Worm (Caenorhabditis elegans) whole organism, L4/young adult: Measurements from ENCODE around the gene lgc-30.
"Not testable (repeated sequence)": the region's sequence is repeated elsewhere in the genome, so short reads cannot be mapped to it uniquely, and the experiment has no call there.

Experiments
- W03F9.2 ChIP-seq: fragments of 150-350 bp; optimal IDR thresholded peaks from 2 replicates; lab custom pipeline; 2014; ENCODE audit warnings: missing biosample characterization, missing genetic modification characterization
- dao-5 ChIP-seq: sonication (generic microtip); optimal IDR thresholded peaks from 2 replicates; lab custom pipeline; 2016; ENCODE audit warnings: missing genotype, missing genetic modification characterization, moderate library complexity, missing compliant biosample characterization
- him-1 ChIP-seq: sonication (generic microtip); optimal IDR thresholded peaks from 2 replicates; lab custom pipeline; 2016; ENCODE audit warnings: missing genotype, missing genetic modification reagents, missing genetic modification characterization, missing compliant biosample characterization

lgc-30 gene

DNA sequence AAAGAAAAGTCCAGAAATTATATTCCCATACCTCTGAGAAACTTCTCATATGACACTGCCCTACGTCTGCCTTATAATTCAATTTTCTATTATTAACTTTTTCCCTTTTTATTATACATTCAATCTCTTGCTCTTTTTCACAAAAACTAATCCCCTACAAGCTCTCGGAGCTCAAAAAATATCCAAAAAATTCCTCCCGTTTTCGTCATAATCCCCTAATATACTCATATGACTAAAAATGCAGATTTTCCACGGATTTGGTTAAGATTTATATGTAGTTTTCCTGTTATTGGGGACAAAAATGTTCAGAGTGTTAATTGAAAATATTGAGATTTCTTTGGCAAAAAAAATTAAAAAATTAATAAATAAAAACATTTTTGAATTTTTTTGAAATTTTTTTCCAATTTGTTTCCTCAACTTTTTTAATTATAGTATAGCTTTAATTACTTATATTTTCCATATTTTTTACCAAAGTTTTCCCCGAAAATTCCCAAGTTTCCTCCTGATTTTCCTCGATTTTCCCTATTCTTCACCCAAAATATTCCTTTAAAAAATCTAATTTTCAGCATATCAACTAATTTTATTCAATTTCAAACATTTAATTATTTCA is at the start of gene lgc-30:
TSS of gene lgc-30 (plus strand) at position 560 of the 610 bp plus-strand sequence.
- TF ChIP-seq dao-5 = no peak
- TF ChIP-seq him-1 (tag; lab: Kevin White, UChicago) = no peak
- TF ChIP-seq W03F9.2 (tag; lab: Kevin White, UChicago) = no peak

DNA sequence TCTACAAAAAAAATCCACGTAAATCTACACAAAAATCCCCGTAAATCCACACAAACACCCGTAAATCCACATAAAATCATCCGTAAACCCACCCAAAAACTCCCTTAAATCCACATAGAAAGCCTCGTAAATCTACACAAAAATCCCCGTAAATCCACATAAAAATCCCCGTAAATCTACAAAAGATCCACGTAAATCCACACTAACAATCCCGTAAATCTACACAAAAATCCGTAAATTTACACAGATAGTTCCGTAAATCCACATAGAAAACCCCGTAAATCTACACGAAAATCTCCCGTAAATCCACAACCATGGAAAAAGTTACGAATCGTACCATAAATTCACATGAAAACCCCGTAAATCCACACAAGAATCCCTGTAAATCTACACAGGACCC is 46.0 kb upstream of the lgc-30 start:
- TF ChIP-seq him-1 (tag; lab: Kevin White, UChicago) = no peak
- no peak for TF ChIP-seq dao-5
- no peak for TF ChIP-seq W03F9.2 (tag; lab: Kevin White, UChicago)

DNA sequence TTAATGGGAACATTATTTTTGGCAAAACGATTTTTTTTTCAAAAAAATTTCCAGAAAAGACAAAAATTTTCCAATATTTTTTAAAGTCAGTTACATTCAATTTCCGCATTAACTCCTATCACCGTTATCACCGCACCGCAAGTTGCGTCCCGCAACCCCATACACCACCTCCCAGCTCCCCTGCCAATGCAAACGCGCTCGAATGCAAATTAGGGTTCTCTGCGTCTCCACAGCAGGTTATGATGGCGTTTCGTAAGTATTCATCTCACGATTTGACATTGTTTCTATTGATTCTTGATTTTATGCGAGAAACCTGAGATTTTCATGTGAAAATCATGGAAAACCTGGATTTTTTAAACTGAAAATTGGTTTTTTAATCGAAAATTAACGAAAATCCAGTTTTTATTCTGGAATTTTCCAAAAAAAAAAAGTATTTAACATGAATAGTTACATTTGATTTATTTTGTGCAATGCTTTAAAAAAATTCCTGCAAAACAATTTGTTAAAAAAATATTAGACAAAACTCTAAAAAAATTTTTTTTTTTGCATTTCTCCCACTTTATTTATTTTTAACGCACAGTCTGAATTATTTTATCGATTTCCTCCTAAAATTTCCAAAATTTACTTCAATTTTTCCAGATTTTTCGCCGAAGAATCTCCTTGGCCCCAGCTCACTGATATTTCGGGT is 39.8 kb upstream of the lgc-30 start, which contains the start of gene mak-2:
TSS of gene mak-2 (plus strand) at position 638 of the 688 bp plus-strand sequence.
- TF ChIP-seq W03F9.2 (tag; lab: Kevin White, UChicago) (peak; percentile 28), dao-5 (no peak)

DNA sequence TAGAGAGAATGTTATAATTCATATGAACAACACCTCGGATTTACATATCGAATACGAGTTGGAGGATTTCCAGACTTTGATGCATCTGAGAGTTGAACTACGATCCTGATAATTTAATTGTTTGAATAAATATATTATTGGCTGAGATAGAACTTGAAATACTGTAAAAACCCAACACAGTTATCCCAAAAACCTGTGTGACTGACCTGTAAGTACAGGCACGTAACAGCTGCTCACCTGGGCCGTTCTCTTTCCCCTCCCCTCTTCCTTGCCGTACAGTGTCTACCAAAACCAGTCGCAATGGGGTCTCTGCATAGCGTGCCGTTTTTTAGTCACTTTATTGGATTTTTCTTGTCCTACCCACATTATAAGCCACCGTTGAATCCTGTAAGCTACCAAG is 19.7 kb upstream of the lgc-30 start, which contains the start of gene fbxc-12:
TSS of gene fbxc-12 (plus strand) at position 301 of the 400 bp plus-strand sequence.
- not testable (repeated sequence) for TF ChIP-seq dao-5; W03F9.2 (tag; lab: Kevin White, UChicago); him-1 (tag; lab: Kevin White, UChicago)

DNA sequence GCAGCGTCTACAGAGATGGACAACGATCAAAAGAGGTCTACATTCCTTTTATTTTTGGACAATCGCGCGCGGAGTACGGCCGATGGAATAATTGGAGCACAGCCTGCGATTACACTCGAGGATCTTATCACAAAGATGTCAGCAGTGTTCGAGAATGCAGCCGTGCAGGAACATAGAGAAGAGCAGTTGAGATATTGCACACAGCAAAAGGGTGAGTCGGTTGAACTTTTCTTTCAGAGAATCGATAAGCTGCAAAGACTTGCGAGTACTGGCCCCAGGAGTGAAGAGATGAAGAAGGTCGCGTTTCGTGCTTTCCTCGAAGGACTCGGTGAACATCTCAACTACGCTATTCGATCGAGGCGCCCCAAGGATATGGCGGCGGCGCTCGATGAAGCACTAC is 9.8 kb upstream of the lgc-30 start:
- no peak for TF ChIP-seq W03F9.2 (tag; lab: Kevin White, UChicago)
- no peak for TF ChIP-seq dao-5
- no peak for TF ChIP-seq him-1 (tag; lab: Kevin White, UChicago)

DNA sequence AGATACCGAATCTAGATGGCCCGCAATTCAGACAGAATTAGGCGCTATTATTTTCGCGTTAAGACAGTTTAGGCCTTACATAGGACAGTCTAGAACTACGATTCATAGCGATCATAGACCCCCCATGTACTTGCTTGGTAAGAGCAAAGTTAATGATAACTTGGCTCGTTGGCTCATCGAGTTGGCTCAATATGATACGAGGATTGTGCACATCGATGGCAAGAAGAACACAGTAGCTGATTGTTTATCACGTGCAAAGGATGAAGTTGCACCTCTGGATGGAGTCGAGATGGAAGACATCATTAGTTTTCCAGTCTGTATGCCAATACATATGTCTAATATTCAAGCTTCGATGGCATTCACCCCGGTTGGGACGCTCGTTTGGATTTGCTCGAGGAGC is 7.0 kb upstream of the lgc-30 start:
- TF ChIP-seq W03F9.2 (tag; lab: Kevin White, UChicago) = no peak
- no peak for TF ChIP-seq dao-5
- TF ChIP-seq him-1 (tag; lab: Kevin White, UChicago) = no peak

DNA sequence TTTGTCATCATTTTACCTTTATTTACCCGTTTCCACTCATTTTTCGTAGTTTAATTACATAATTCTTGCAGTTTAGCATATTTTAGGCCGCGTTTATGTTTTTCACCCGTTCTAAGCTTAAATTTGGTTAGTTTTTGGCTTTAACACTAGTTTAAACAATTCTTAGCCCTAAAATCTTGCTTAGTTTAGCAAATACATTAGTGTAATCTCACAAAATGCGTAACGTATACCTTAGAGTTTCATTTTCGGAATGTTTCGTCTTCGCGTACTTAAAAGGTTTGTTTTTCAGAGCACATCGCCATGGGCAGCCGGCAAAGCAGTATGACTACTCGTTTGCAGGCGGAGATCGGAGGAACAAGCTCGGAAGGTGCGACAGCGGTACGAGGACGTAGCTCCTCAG is 5.0 kb upstream of the lgc-30 start, which contains the start of gene F58H7.5:
TSS of gene F58H7.5 (plus strand) at position 301 of the 400 bp plus-strand sequence.
- no peak for TF ChIP-seq him-1 (tag; lab: Kevin White, UChicago)
- TF ChIP-seq W03F9.2 (tag; lab: Kevin White, UChicago) = no peak
- no peak for TF ChIP-seq dao-5

DNA sequence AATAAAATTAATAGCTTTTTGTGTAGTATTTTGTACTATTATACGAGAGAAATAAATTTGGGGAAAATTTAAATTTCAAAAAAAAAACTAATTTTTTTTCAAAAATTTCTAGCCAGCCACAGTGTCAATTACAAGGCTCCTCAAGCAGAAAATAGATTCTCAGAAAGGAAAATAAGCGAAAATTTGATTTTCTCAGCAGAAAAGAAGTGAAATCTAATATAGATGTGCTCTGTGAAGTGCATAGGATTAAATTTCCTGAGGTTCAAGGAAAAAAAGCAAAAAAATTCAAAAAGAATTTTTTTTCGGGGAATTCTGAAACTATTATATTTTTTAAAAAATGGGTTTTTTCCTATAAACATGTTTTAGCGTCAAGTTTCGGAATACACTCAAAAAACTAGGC is 2.8 kb downstream of the lgc-30 start:
- TF ChIP-seq dao-5 = no peak
- TF ChIP-seq W03F9.2 (tag; lab: Kevin White, UChicago) = no peak
- no peak for TF ChIP-seq him-1 (tag; lab: Kevin White, UChicago)

DNA sequence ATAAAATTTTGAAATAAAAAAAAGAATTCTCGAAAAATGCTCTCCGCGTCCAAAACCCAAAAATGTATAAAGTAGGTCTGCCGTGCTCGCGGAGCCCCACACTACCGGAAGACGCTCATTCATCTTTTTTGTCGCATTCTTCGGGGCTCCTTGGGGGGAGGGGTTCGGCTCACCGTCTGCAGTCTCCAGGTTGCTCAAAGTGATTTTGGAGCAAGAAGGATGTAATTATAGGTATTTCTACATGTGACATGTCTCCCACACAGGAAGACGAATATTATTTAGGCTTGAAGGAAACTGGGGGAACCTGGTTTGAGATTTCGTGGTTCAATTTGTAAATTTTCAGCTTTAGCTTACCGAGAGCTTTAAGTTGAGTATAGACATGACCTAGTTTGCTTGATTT is 11.0 kb downstream of the lgc-30 start, which contains the start of gene F58H7.1:
TSS of gene F58H7.1 (minus strand) at position 101 of the 400 bp plus-strand sequence.
- no peak for TF ChIP-seq him-1 (tag; lab: Kevin White, UChicago)
- TF ChIP-seq W03F9.2 (tag; lab: Kevin White, UChicago) = no peak
- TF ChIP-seq dao-5 = no peak

DNA sequence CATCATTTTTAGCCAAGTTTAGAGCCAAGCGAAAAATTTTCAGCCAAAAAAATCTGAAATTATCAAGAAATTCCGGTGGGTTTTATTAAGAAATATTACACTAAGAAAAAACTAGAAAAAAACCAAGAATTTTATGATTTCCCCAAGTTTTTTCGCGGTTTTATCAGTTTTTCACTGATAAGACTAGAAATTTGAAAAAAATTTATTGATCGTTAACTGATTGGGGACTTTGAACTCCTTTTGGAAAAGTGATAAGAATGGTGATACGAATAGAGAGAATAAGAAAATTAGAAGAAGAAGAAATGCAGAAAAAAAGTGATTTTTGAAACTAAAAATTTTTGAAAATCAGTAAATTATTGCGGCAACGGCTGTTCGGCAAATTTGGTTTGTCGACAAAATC is 20.9 kb downstream of the lgc-30 start, which contains the start of gene faah-3:
TSS of gene faah-3 (minus strand) at position 53 of the 400 bp plus-strand sequence.
- TF ChIP-seq him-1 (tag; lab: Kevin White, UChicago) (no peak), W03F9.2 (tag; lab: Kevin White, UChicago) (no peak), dao-5 (no peak)

DNA sequence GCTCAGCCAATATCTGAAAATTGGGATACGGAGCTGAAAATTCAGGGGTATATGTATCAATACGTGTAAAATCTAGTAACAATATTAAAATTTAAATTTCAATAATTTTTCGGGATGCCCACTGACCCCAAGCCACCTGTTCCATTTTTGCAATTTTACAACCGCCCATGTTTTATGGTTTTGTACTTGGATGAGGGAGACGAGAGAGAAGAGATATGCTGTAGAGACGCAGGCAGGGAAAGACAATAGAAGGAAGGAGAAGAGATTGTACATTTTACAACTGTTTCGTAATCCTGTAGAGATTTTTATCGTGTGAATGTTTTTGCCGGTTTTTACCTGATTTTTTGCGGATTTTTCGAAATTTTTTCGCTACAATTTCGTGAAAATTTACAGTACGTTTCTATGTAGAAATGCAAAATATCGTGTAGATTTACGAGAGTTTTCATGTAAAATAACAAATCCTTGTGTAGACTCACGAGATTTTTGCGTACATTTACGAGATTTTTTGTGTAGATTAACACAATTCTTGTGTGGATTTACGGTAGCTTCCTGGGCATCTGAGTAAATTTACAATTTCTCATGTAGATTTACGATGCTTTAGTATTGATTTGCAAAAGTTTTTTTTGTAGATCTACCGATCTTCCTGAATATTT is 25.4 kb downstream of the lgc-30 start:
- TF ChIP-seq W03F9.2 (tag; lab: Kevin White, UChicago) = no peak
- no peak for TF ChIP-seq him-1 (tag; lab: Kevin White, UChicago)
- TF ChIP-seq dao-5 = no peak

DNA sequence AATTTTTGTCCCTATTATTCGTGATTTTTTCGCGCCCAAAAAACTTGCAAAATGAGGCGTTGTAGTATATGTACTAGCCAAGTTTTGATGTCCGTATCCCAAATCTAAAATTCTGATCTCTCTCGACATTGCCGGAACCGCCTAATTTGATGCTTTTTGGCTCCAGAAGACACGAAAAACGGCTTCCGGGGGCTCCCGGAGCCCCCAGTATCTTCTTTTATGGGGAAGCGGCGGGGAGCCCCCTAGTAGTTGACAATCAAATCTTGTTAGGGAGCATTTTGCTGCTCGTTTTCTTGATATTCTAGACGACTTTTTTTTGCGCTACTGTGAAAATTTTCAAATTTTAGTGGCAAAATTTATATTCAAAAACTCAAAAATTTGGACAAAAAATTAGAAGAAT is 26.9 kb downstream of the lgc-30 start:
- TF ChIP-seq dao-5 (no peak), him-1 (tag; lab: Kevin White, UChicago) (no peak), W03F9.2 (tag; lab: Kevin White, UChicago) (no peak)

DNA sequence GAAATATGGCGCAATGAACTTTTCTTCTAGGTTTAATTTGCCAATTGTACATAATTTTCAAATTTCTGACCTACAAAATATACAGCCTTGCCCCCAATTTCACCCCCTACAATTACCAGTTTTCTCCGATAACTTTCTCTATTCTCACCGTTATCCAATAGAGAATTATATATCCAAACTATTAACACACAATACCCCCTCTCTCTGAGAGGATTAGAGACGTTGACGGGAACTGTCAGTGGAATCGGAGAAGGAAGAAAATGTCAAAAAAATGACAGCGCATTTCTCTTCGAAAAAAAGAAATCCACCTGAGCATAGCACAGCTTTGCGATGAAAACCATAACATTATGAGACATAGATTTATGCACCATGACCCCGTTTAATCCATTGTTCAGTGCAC is 28.5 kb downstream of the lgc-30 start:
- TF ChIP-seq him-1 (tag; lab: Kevin White, UChicago) (no peak), W03F9.2 (tag; lab: Kevin White, UChicago) (no peak), dao-5 (no peak)

DNA sequence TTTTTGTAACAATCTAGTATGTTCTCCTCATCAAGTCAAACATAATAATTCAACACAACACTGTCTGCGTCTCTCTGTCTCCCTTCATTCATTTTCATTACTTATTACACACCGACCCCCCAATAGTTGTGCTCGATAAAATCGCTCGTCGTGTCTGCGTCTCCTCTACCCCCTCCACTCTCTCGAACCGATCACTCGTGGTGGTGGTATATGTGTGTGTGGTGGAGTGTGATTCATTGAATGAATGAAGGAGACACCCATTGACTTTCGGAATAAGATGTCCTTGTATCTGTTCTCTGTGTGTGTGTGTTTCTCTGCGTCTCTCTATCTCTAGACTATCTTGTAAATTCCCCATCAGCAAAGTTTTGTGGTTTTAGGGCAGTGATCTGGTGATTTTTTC is 33.1 kb downstream of the lgc-30 start:
- TF ChIP-seq him-1 (tag; lab: Kevin White, UChicago) (no peak), W03F9.2 (tag; lab: Kevin White, UChicago) (no peak), dao-5 (no peak)
